Worm (Caenorhabditis elegans) whole organism, L4/young adult: ENCODE results near the gene ipp-5.

Experiments used
- W03F9.2 ChIP-seq: fragments of 150-350 bp; optimal IDR thresholded peaks from 2 replicates; lab custom pipeline; 2014; ENCODE audit warnings: missing biosample characterization, missing genetic modification characterization
- dao-5 ChIP-seq: sonication (generic microtip); optimal IDR thresholded peaks from 2 replicates; lab custom pipeline; 2016; ENCODE audit warnings: missing genotype, missing genetic modification characterization, moderate library complexity, missing compliant biosample characterization
- him-1 ChIP-seq: sonication (generic microtip); optimal IDR thresholded peaks from 2 replicates; lab custom pipeline; 2016; ENCODE audit warnings: missing genotype, missing genetic modification reagents, missing genetic modification characterization, missing compliant biosample characterization

DNA sequence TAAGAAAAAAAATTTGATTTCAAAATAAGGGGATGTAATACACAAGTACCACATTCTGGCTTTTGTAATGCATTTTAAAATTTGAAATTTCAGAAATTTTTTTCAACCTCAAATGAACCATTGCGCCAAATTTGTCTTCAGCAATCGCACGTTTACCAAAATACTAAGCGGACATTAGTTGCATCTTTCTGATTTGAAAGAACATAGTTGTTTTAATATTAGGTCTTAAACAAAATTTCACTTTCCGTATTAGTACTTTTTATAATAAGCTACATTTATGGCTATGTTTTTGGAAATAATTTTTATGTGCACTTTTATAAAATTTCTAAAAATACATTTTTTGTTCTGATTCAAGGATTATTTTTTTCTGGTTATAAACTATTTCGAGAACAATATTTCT lies 27.4 kb upstream of the ipp-5 start, which contains the start of gene sups-1:
- no peak for TF ChIP-seq W03F9.2 (tag; lab: Kevin White, UChicago)
- TF ChIP-seq him-1 (tag; lab: Kevin White, UChicago): no peak
- no peak for TF ChIP-seq dao-5 (tag; lab: Kevin White, UChicago)
